Worm (Caenorhabditis elegans): ENCODE measurements around the gene frg-1.

Gene frg-1

ce11 chrIII:12968330-12968729, 10.6 kb upstream of the frg-1 start:
- no peak for TF ChIP-seq unc-86 (tag; optimal IDR thresholded peaks at IDR 0.05)
- TF ChIP-seq unc-98 (GFP tag; IDR thresholded peaks at IDR 0.05): no peak
- TF ChIP-seq mab-9 (GFP tag; IDR thresholded peaks at IDR 0.05): no peak
- no peak for TF ChIP-seq fkh-8 (tag; optimal IDR thresholded peaks at IDR 0.05)
- no peak for TF ChIP-seq nhr-76 (tag; optimal IDR thresholded peaks at IDR 0.05)
- no peak for TF ChIP-seq hlh-4 (tag; optimal IDR thresholded peaks at IDR 0.05)
- TF ChIP-seq dpl-1 (GFP tag; optimal IDR thresholded peaks at IDR 0.05): no peak
- TF ChIP-seq nhr-47 (tag; optimal IDR thresholded peaks at IDR 0.05): no peak
- no peak for TF ChIP-seq ceh-82 (tag; optimal IDR thresholded peaks at IDR 0.05)
- no peak for TF ChIP-seq fkh-10 (GFP tag; optimal IDR thresholded peaks at IDR 0.05)
- no peak for TF ChIP-seq sup-37 (GFP tag; optimal IDR thresholded peaks at IDR 0.05)
- TF ChIP-seq C16A3.4 (tag; optimal IDR thresholded peaks at IDR 0.05): no peak
- no peak for TF ChIP-seq aha-1 (tag; optimal IDR thresholded peaks at IDR 0.05)
- no peak for TF ChIP-seq jun-1 (tag; optimal IDR thresholded peaks at IDR 0.05)
- TF ChIP-seq nhr-85 (tag): no peak
- no peak for TF ChIP-seq alr-1 (tag; optimal IDR thresholded peaks at IDR 0.05; ENCODE audit: borderline replicate concordance)
- no peak for TF ChIP-seq aly-2 (tag; optimal IDR thresholded peaks at IDR 0.05)
- TF ChIP-seq nhr-71 (tag; optimal IDR thresholded peaks at IDR 0.05): no peak
- TF ChIP-seq lin-14 (GFP tag; optimal IDR thresholded peaks at IDR 0.05): no peak

ce11 chrIII:12971828-12972379, 7.1 kb upstream of the frg-1 start:
- TF ChIP-seq nhr-19 (GFP tag; conservative IDR thresholded peaks at IDR 0.05): peak; percentile 9; the same call in 1 of the 2 replicates
- peak; percentile 87 for TF ChIP-seq F16B12.6 (tag; optimal IDR thresholded peaks at IDR 0.05)
- TF ChIP-seq jun-1 (tag; optimal IDR thresholded peaks at IDR 0.05): no peak
- TF ChIP-seq nhr-77 (tag; optimal IDR thresholded peaks at IDR 0.05): no peak
- TF ChIP-seq pqm-1 (tag; optimal IDR thresholded peaks at IDR 0.05): no peak
- peak; percentile 13 for TF ChIP-seq nhr-20 (tag; optimal IDR thresholded peaks at IDR 0.05)
- no peak for TF ChIP-seq lin-13 (GFP tag; optimal IDR thresholded peaks at IDR 0.05)
- TF ChIP-seq nhr-76 (tag; optimal IDR thresholded peaks at IDR 0.05): no peak
- TF ChIP-seq unc-62 (GFP tag; optimal IDR thresholded peaks at IDR 0.05): no peak
- no peak for TF ChIP-seq mef-2 (tag; optimal IDR thresholded peaks at IDR 0.05)
- TF ChIP-seq nhr-28 (tag; optimal IDR thresholded peaks at IDR 0.05): no peak
- TF ChIP-seq nhr-47 (tag; optimal IDR thresholded peaks at IDR 0.05): peak; percentile 39
- peak; percentile 51 to 59 for TF ChIP-seq efl-1 (optimal IDR thresholded peaks at IDR 0.05)
- peak; percentile 55 to 95 for TF ChIP-seq efl-1 (GFP tag; optimal IDR thresholded peaks at IDR 0.05 in 1 of 2)
- no peak for TF ChIP-seq elt-2 (tag; optimal IDR thresholded peaks at IDR 0.05)
- TF ChIP-seq xbp-1 (tag; optimal IDR thresholded peaks at IDR 0.05): peak; percentile 34
- no peak for TF ChIP-seq aly-2 (tag; optimal IDR thresholded peaks at IDR 0.05)
- TF ChIP-seq dpl-1 (GFP tag; optimal IDR thresholded peaks at IDR 0.05): peak; percentile 27 to 57 (median 54)
- no peak for TF ChIP-seq zag-1 (tag; optimal IDR thresholded peaks at IDR 0.05)
- TF ChIP-seq blmp-1 (tag; optimal IDR thresholded peaks at IDR 0.05): peak; percentile 61
- peak; percentile 56 for TF ChIP-seq rnt-1 (tag; optimal IDR thresholded peaks at IDR 0.05)
- no peak for TF ChIP-seq ama-1 (optimal IDR thresholded peaks at IDR 0.05)
- TF ChIP-seq nhr-85 (tag): peak; percentile 69
- TF ChIP-seq nhr-84 (tag; optimal IDR thresholded peaks at IDR 0.05): no peak
- no peak for TF ChIP-seq efl-3 (GFP tag; optimal IDR thresholded peaks at IDR 0.05)
- peak; percentile 14 to 64 for TF ChIP-seq lin-35 (GFP tag; optimal IDR thresholded peaks at IDR 0.05)
- TF ChIP-seq nhr-71 (tag; optimal IDR thresholded peaks at IDR 0.05): peak; percentile 49
- TF ChIP-seq skn-1 (tag; optimal IDR thresholded peaks at IDR 0.05): peak; percentile 17
- TF ChIP-seq C16A3.4 (tag; optimal IDR thresholded peaks at IDR 0.05): peak; percentile 32
- TF ChIP-seq vab-15 (tag; optimal IDR thresholded peaks at IDR 0.05): no peak
- no peak for TF ChIP-seq egl-27 (tag; optimal IDR thresholded peaks at IDR 0.05)
- TF ChIP-seq mep-1 (tag; optimal IDR thresholded peaks at IDR 0.05): peak; percentile 69
- TF ChIP-seq nhr-237 (tag; optimal IDR thresholded peaks at IDR 0.05): no peak
- TF ChIP-seq zip-4 (GFP tag; optimal IDR thresholded peaks at IDR 0.05): no peak
- TF ChIP-seq unc-130 (tag; optimal IDR thresholded peaks at IDR 0.05): peak; percentile 15
- TF ChIP-seq snu-23 (GFP tag; optimal IDR thresholded peaks at IDR 0.05): peak; percentile 48
- TF ChIP-seq elt-3 (tag; optimal IDR thresholded peaks at IDR 0.05): peak in 2 of 6 experiments; percentile 16 to 24
- no peak for TF ChIP-seq sptf-1 (tag; optimal IDR thresholded peaks at IDR 0.05)
- TF ChIP-seq nhr-90 (tag; optimal IDR thresholded peaks at IDR 0.05; ENCODE audit: poor library complexity): no peak
- no peak for TF ChIP-seq ceh-63 (GFP tag; optimal IDR thresholded peaks at IDR 0.05)
- peak; percentile 2 for TF ChIP-seq dsc-1 (tag; optimal IDR thresholded peaks at IDR 0.05)

Data from whole organism, L1 larva.